Fruit fly (Drosophila melanogaster): Measurements from ENCODE around the gene RecQ5.

The RecQ5 gene

DNA sequence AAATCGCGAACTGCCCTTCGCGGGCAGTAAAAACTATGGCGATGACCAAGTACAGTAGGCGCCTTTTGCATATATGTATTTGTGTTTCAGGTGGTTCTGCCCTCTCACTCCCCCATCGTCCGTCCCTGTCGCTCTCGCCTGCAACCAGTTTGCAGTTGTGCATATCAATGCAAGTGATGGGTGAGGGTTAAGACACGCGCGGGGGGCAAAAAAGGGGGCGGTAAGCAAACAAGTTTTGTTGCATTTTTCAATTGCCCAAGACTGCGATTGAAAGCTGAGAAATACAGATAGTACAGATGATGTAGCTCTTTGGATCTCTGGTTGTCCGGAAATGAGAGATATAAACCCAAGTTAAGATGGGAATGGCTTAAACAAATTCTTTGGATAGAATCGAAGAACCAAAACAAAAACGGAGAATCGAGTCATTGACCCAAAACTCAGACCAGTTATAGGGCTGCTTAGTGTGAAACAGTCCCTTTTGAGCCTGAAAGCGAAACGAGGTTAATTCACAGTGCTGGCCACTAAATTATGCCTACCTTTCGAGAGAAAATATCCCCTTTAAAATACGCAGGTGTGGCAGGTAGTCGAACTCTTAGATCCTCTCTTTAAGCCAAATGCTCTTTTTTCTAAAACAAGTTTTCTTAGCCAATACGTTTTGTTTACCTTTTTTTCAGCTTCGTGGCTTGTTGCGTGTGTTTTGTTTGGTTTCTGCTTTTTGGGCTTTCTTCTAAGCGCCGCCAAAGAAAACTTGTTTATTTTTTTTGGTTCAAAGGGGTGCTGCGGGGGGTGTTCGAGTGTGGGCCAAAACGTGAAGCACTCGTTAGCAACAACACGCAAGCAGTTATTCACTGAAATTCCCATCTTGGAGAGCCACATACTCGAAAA, 7.2 kb downstream of the RecQ5 start:
- TF ChIP-seq scrt (GFP tag; optimal IDR thresholded peaks at IDR 0.05) (peak; percentile 57), bsh (GFP tag; optimal IDR thresholded peaks at IDR 0.05) (peak in 1 of 2 experiments; percentile 56), dysf (GFP tag; IDR thresholded peaks at IDR 0.05) (0 out of 3 replicates have a peak, but pooled peaks have one; percentile 11), psq (GFP tag; optimal IDR thresholded peaks at IDR 0.05) (peak; percentile 73), sqz (GFP tag; optimal IDR thresholded peaks at IDR 0.05) (peak; percentile 98), Sox100B (GFP tag; optimal IDR thresholded peaks at IDR 0.05) (no peak), vvl (GFP tag; IDR thresholded peaks at IDR 0.05) (peak; percentile 71), wek (GFP tag; optimal IDR thresholded peaks at IDR 0.05) (no peak), sens (GFP tag) (peak; percentile 83), ken (GFP tag; IDR thresholded peaks at IDR 0.05) (0 out of 3 replicates have a peak, but pooled peaks have one; percentile 14), cad (GFP tag; optimal IDR thresholded peaks at IDR 0.05) (no peak), CG7987 (GFP tag; optimal IDR thresholded peaks at IDR 0.05) (peak; percentile 21), ci (GFP tag; IDR thresholded peaks at IDR 0.05) (0 out of 3 replicates have a peak, but pooled peaks have one; percentile 27), B-H2 (GFP tag; optimal IDR thresholded peaks at IDR 0.05) (peak; percentile 37), CG31365 (tag; optimal IDR thresholded peaks at IDR 0.05) (peak; percentile 17), CG8388 (GFP tag; optimal IDR thresholded peaks at IDR 0.05) (peak; percentile 31), lbe (GFP tag; optimal IDR thresholded peaks at IDR 0.05) (peak; percentile 49), CG15479 (GFP tag; optimal IDR thresholded peaks at IDR 0.05) (peak; percentile 33), CG2678 (tag; optimal IDR thresholded peaks at IDR 0.05) (peak; percentile 3), sd (tag; optimal IDR thresholded peaks at IDR 0.05) (peak; percentile 74), chinmo (GFP tag; IDR thresholded peaks at IDR 0.05; ENCODE audit: partially characterized antibody) (peak; percentile 61; the same call in 2 of the 4 replicates), nom (GFP tag; optimal IDR thresholded peaks at IDR 0.05) (peak; percentile 65), CG1024 (GFP tag; IDR thresholded peaks at IDR 0.05) (no peak), CG3838 (GFP tag; optimal IDR thresholded peaks at IDR 0.05) (peak; percentile 37), pan (optimal IDR thresholded peaks at IDR 0.05) (no peak), pan (GFP tag; optimal IDR thresholded peaks at IDR 0.05 in 1 of 2, IDR thresholded peaks at IDR 0.05 in 1 of 2) (peak in 1 of 2 experiments; percentile 44), CG12769 (tag; optimal IDR thresholded peaks at IDR 0.05) (peak; percentile 75), Med (GFP tag) (peak; percentile 34), CG13894 (tag; optimal IDR thresholded peaks at IDR 0.05) (peak; percentile 74), CG8089 (GFP tag; optimal IDR thresholded peaks at IDR 0.05) (no peak), CG17568 (GFP tag; optimal IDR thresholded peaks at IDR 0.05) (peak; percentile 2), otp (GFP tag; IDR thresholded peaks at IDR 0.05) (peak; percentile 48; the same call in 1 of the 3 replicates), tna (GFP tag; IDR thresholded peaks at IDR 0.05; ENCODE audit: partially characterized antibody) (no peak), CG15269 (tag; optimal IDR thresholded peaks at IDR 0.05) (peak; percentile 34), CG4707 (GFP tag; optimal IDR thresholded peaks at IDR 0.05) (peak; percentile 12), cwo (GFP tag; optimal IDR thresholded peaks at IDR 0.05) (peak; percentile 62), Trl (optimal IDR thresholded peaks at IDR 0.05) (peak; percentile 54 to 74), Trl (GFP tag; optimal IDR thresholded peaks at IDR 0.05) (no peak), tin (GFP tag; optimal IDR thresholded peaks at IDR 0.05) (no peak), CG6813 (GFP tag; optimal IDR thresholded peaks at IDR 0.05) (peak; percentile 7), Pdp1 (GFP tag; optimal IDR thresholded peaks at IDR 0.05) (peak in 1 of 2 experiments; percentile 39), CG15073 (GFP tag; optimal IDR thresholded peaks at IDR 0.05) (peak; percentile 93), mirr (GFP tag; optimal IDR thresholded peaks at IDR 0.05) (peak; percentile 27), CG10543 (GFP tag; optimal IDR thresholded peaks at IDR 0.05) (peak; percentile 60), esg (GFP tag; conservative IDR thresholded peaks at IDR 0.05) (no peak), CG6765 (GFP tag; optimal IDR thresholded peaks at IDR 0.05) (no peak), Deaf1 (tag; optimal IDR thresholded peaks at IDR 0.05) (peak; percentile 31)
